Worm (Caenorhabditis elegans) whole organism, L1 larva: ENCODE results near the gene F53F4.11.
A peak's percentile ranks its signal among the peaks of the same experiment; 100 is the strongest.

Source experiments
- C04F5.9 ChIP-seq: sonication (generic microtip); optimal IDR thresholded peaks from 2 replicates; lab custom pipeline; 2016; ENCODE audit warnings: missing genetic modification characterization, missing compliant biosample characterization
- ama-1 ChIP-seq: fragments of 150-350 bp; optimal IDR thresholded peaks from 2 replicates; lab custom pipeline; 2014
- blmp-1 ChIP-seq: fragments of 150-350 bp; optimal IDR thresholded peaks from 2 replicates; lab custom pipeline; 2014; ENCODE audit warnings: missing biosample characterization, missing genetic modification characterization
- ceh-8 ChIP-seq: fragments of 200-800 bp; sonication (Bioruptor generic); optimal IDR thresholded peaks from 2 replicates; lab custom pipeline; 2018; ENCODE audit warnings: mild to moderate bottlenecking, missing genetic modification characterization, moderate library complexity, missing compliant biosample characterization
- ceh-88 ChIP-seq: fragments of 200-800 bp; sonication (Bioruptor generic); IDR thresholded peaks from 2 replicates; pipeline ENCODE4 v1.3.6; 2022; ENCODE audit warnings: missing genetic modification characterization, missing compliant biosample characterization
- ces-1 ChIP-seq: fragments of 150-350 bp; optimal IDR thresholded peaks from 2 replicates; lab custom pipeline; 2014; ENCODE audit warnings: missing biosample characterization, missing genetic modification reagents, missing genetic modification characterization
- dpl-1 ChIP-seq, 3 experiments: fragments of 150-350 bp in 2 of 3; sonication (generic microtip) in 1 of 3; optimal IDR thresholded peaks; 2 replicates each; lab custom pipeline; 2014 to 2017; ENCODE audit warnings: missing biosample characterization in 3 of 3, missing genetic modification characterization in 3 of 3, missing genetic modification reagents in 3 of 3
- dsc-1 ChIP-seq: sonication (generic microtip); optimal IDR thresholded peaks from 2 replicates; lab custom pipeline; 2016; ENCODE audit warnings: mild to moderate bottlenecking, missing genetic modification characterization, missing compliant biosample characterization
- efl-1 ChIP-seq, 4 experiments: fragments of 150-350 bp; optimal IDR thresholded peaks in 3 of 4; peaks in 1 of 4; 1 replicate in 1 of 4; 2 replicates in 3 of 4; lab custom pipeline; 2014; ENCODE audit warnings: missing biosample characterization in 2 of 4, missing genetic modification characterization in 2 of 4, missing genetic modification reagents in 2 of 4
- efl-3 ChIP-seq: fragments of 200-800 bp; sonication (Bioruptor generic); optimal IDR thresholded peaks from 2 replicates; lab custom pipeline; 2018; ENCODE audit warnings: mild to moderate bottlenecking, missing genetic modification characterization, missing compliant biosample characterization
- egl-13 ChIP-seq: sonication (generic microtip); optimal IDR thresholded peaks from 2 replicates; lab custom pipeline; 2016; ENCODE audit warnings: missing genotype, missing genetic modification reagents, missing genetic modification characterization, missing compliant biosample characterization
- egl-27 ChIP-seq, 2 experiments: fragments of 150-350 bp in 1 of 2; sonication (generic microtip); optimal IDR thresholded peaks; 3 replicates each; lab custom pipeline; 2017 to 2018; ENCODE audit warnings: missing biosample characterization in 2 of 2, missing genetic modification characterization in 2 of 2, missing genetic modification reagents in 2 of 2
- elt-2 ChIP-seq: sonication (generic microtip); optimal IDR thresholded peaks from 2 replicates; lab custom pipeline; 2016; ENCODE audit warnings: missing genetic modification characterization, mild to moderate bottlenecking, inconsistent platforms, missing compliant biosample characterization, missing genetic modification reagents
- elt-3 ChIP-seq, 6 experiments: fragments of 150-350 bp in 1 of 6; sonication (generic microtip); optimal IDR thresholded peaks; 2 replicates each; lab custom pipeline; 2017 to 2018; ENCODE audit warnings: missing biosample characterization in 6 of 6, missing genetic modification characterization in 6 of 6, inconsistent platforms in 1 of 6
- ets-5 ChIP-seq: fragments of 200-800 bp; sonication (Bioruptor generic); IDR thresholded peaks from 2 replicates; pipeline ENCODE4 v1.3.6; 2022; ENCODE audit warnings: missing genetic modification characterization, missing compliant biosample characterization
- fkh-10 ChIP-seq: sonication (generic microtip); optimal IDR thresholded peaks from 2 replicates; lab custom pipeline; 2017; ENCODE audit warnings: missing biosample characterization, missing genetic modification reagents, missing genetic modification characterization
- fkh-4 ChIP-seq: sonication (generic microtip); optimal IDR thresholded peaks from 2 replicates; lab custom pipeline; 2016; ENCODE audit warnings: missing compliant biosample characterization, missing genetic modification characterization, borderline replicate concordance
- hlh-4 ChIP-seq: sonication (generic microtip); optimal IDR thresholded peaks from 2 replicates; lab custom pipeline; 2016; ENCODE audit warnings: mild to moderate bottlenecking, missing genetic modification characterization, missing compliant biosample characterization
- hpl-2 ChIP-seq: fragments of 150-350 bp; optimal IDR thresholded peaks from 2 replicates; lab custom pipeline; 2014; ENCODE audit warnings: missing biosample characterization, missing genetic modification reagents, missing genetic modification characterization
- isw-1 ChIP-seq: fragments of 200-800 bp; sonication (Bioruptor generic); IDR thresholded peaks from 2 replicates; pipeline ENCODE4 v1.3.6; 2022; ENCODE audit warnings: missing genetic modification characterization, missing compliant biosample characterization
- jun-1 ChIP-seq: fragments of 150-350 bp; optimal IDR thresholded peaks from 2 replicates; lab custom pipeline; 2014; ENCODE audit warnings: missing biosample characterization, missing genetic modification reagents, missing genetic modification characterization
- lin-14 ChIP-seq: fragments of 200-800 bp; sonication (Bioruptor generic); optimal IDR thresholded peaks from 2 replicates; lab custom pipeline; 2018; ENCODE audit warnings: mild to moderate bottlenecking, missing genetic modification characterization, moderate library complexity, missing compliant biosample characterization
- lin-35 ChIP-seq, 2 experiments: fragments of 150-350 bp; optimal IDR thresholded peaks; 2 replicates each; lab custom pipeline; 2014; ENCODE audit warnings: missing biosample characterization in 2 of 2, missing genetic modification characterization in 2 of 2, missing genetic modification reagents in 2 of 2
- lin-39 ChIP-seq: fragments of 150-350 bp; optimal IDR thresholded peaks from 2 replicates; lab custom pipeline; 2014; ENCODE audit warnings: missing biosample characterization, missing genetic modification reagents, missing genetic modification characterization
- lir-3 ChIP-seq: sonication (generic microtip); optimal IDR thresholded peaks from 2 replicates; lab custom pipeline; 2016; ENCODE audit warnings: mild to moderate bottlenecking, missing genetic modification characterization, moderate library complexity, missing compliant biosample characterization; ENCODE audit not compliant: poor library complexity
- lsy-2 ChIP-seq, 2 experiments: fragments of 150-350 bp; optimal IDR thresholded peaks; 2 replicates each; lab custom pipeline; 2014; ENCODE audit warnings: missing biosample characterization in 2 of 2, missing genetic modification characterization in 2 of 2
- mdl-1 ChIP-seq, 2 experiments: fragments of 150-350 bp; optimal IDR thresholded peaks; 2 replicates each; lab custom pipeline; 2014 to 2017; ENCODE audit warnings: missing biosample characterization in 2 of 2, missing genetic modification characterization in 2 of 2, inconsistent platforms in 1 of 2
- mef-2 ChIP-seq: fragments of 150-350 bp; optimal IDR thresholded peaks from 2 replicates; lab custom pipeline; 2014; ENCODE audit warnings: missing biosample characterization, missing genetic modification characterization
- nhr-11 ChIP-seq: fragments of 150-350 bp; optimal IDR thresholded peaks from 2 replicates; lab custom pipeline; 2014; ENCODE audit warnings: missing biosample characterization, missing genetic modification characterization
- nhr-19 ChIP-seq: fragments of 200-800 bp; sonication (Bioruptor generic); conservative IDR thresholded peaks from 2 replicates; pipeline ENCODE4 v1.3.6; 2022; ENCODE audit warnings: missing genetic modification characterization, missing compliant biosample characterization
- nhr-20 ChIP-seq: sonication (generic microtip); optimal IDR thresholded peaks from 2 replicates; lab custom pipeline; 2016; ENCODE audit warnings: mild to moderate bottlenecking, missing genetic modification characterization, missing compliant biosample characterization
- nhr-237 ChIP-seq: fragments of 150-350 bp; optimal IDR thresholded peaks from 2 replicates; lab custom pipeline; 2014; ENCODE audit warnings: missing biosample characterization, missing genetic modification characterization
- nhr-71 ChIP-seq: sonication (generic microtip); optimal IDR thresholded peaks from 2 replicates; lab custom pipeline; 2016; ENCODE audit warnings: mild to moderate bottlenecking, missing genetic modification characterization, moderate library complexity, missing compliant biosample characterization
- nhr-77 ChIP-seq: fragments of 150-350 bp; optimal IDR thresholded peaks from 2 replicates; lab custom pipeline; 2014; ENCODE audit warnings: missing biosample characterization, missing genetic modification characterization
- nhr-84 ChIP-seq: sonication (generic microtip); optimal IDR thresholded peaks from 2 replicates; lab custom pipeline; 2017; ENCODE audit warnings: missing biosample characterization, missing genetic modification characterization
- skn-1 ChIP-seq: fragments of 150-350 bp; optimal IDR thresholded peaks from 2 replicates; lab custom pipeline; 2014; ENCODE audit warnings: missing biosample characterization, missing genetic modification characterization
- snu-23 ChIP-seq: sonication (generic microtip); optimal IDR thresholded peaks from 2 replicates; lab custom pipeline; 2016; ENCODE audit warnings: missing genetic modification characterization, missing compliant biosample characterization
- sox-4 ChIP-seq: sonication (generic microtip); optimal IDR thresholded peaks from 2 replicates; lab custom pipeline; 2016; ENCODE audit warnings: missing genetic modification characterization, missing compliant biosample characterization
- sptf-1 ChIP-seq: fragments of 150-350 bp; optimal IDR thresholded peaks from 2 replicates; lab custom pipeline; 2014; ENCODE audit warnings: missing biosample characterization, missing genetic modification characterization
- sup-37 ChIP-seq: fragments of 200-800 bp; sonication (Bioruptor generic); optimal IDR thresholded peaks from 2 replicates; lab custom pipeline; 2018; ENCODE audit warnings: mild to moderate bottlenecking, missing genetic modification characterization, missing compliant biosample characterization
- swsn-7 ChIP-seq: sonication (generic microtip); optimal IDR thresholded peaks from 2 replicates; lab custom pipeline; 2016; ENCODE audit warnings: missing genetic modification characterization, missing compliant biosample characterization
- tbx-2 ChIP-seq: sonication (generic microtip); optimal IDR thresholded peaks from 2 replicates; lab custom pipeline; 2016; ENCODE audit warnings: missing genetic modification characterization, missing compliant biosample characterization
- tlp-1 ChIP-seq: fragments of 150-350 bp; optimal IDR thresholded peaks from 2 replicates; lab custom pipeline; 2014; ENCODE audit warnings: missing biosample characterization, missing genetic modification characterization
- unc-30 ChIP-seq: sonication (generic microtip); optimal IDR thresholded peaks from 2 replicates; lab custom pipeline; 2017; ENCODE audit warnings: missing biosample characterization, missing genetic modification characterization
- unc-62 ChIP-seq: fragments of 150-350 bp; optimal IDR thresholded peaks from 2 replicates; lab custom pipeline; 2014; ENCODE audit warnings: missing biosample characterization, missing genetic modification reagents, missing genetic modification characterization
- unc-86 ChIP-seq: sonication (generic microtip); optimal IDR thresholded peaks from 2 replicates; lab custom pipeline; 2016; ENCODE audit warnings: missing genetic modification characterization, missing compliant biosample characterization
- vab-15 ChIP-seq: sonication (generic microtip); optimal IDR thresholded peaks from 2 replicates; lab custom pipeline; 2017; ENCODE audit warnings: missing genotype, mild to moderate bottlenecking, missing genetic modification characterization, missing compliant biosample characterization
- zip-4 ChIP-seq: fragments of 200-800 bp; sonication (Bioruptor generic); optimal IDR thresholded peaks from 2 replicates; lab custom pipeline; 2018; ENCODE audit warnings: mild to moderate bottlenecking, missing genetic modification characterization, moderate library complexity, missing compliant biosample characterization
- ztf-4 ChIP-seq: fragments of 150-350 bp; optimal IDR thresholded peaks from 2 replicates; lab custom pipeline; 2014; ENCODE audit warnings: missing biosample characterization, missing genetic modification characterization

The F53F4.11 gene

ce11 chrV:13664340-13664916 is 40.1 kb upstream of the F53F4.11 start (continued):
- TF ChIP-seq swsn-7 (tag; lab: Kevin White, UChicago) (peak; percentile 3), nhr-237 (no peak), jun-1 (tag; lab: Kevin White, UChicago) (peak; percentile 10)
- TF ChIP-seq, all 84 proteins: peak for 19

ce11 chrV:13660660-13661325 is 36.5 kb upstream of the F53F4.11 start, which contains the start of gene letm-1:
TSS of gene letm-1 (plus strand) at chrV:13661257.
- peak; percentile 50 for TF ChIP-seq lin-14
- TF ChIP-seq fkh-4 (tag; lab: Kevin White, UChicago) = no peak
- TF ChIP-seq tlp-1 = no peak
- peak; percentile 67 for TF ChIP-seq nhr-71
- TF ChIP-seq unc-86 (tag; lab: Kevin White, UChicago) = no peak
- TF ChIP-seq efl-1 (optimal IDR thresholded peaks at IDR 0.05; lab: Kevin White, UChicago) = no peak
- TF ChIP-seq efl-1 (GFP tag; optimal IDR thresholded peaks at IDR 0.05 in 1 of 2; lab: Kevin White, UChicago) = no peak
- TF ChIP-seq hpl-2 (GFP tag; lab: Kevin White, UChicago) = no peak
- no peak for TF ChIP-seq C04F5.9 (tag; lab: Kevin White, UChicago)
- peak; percentile 17 to 54 for TF ChIP-seq lin-35 (GFP tag; optimal IDR thresholded peaks at IDR 0.05; lab: Kevin White, UChicago)
- TF ChIP-seq mef-2 (tag; lab: Kevin White, UChicago) = no peak
- TF ChIP-seq skn-1 = no peak
- peak; percentile 39 for TF ChIP-seq snu-23
- no peak for TF ChIP-seq ets-5 (GFP tag; lab: Robert Waterston, UW)
- no peak for TF ChIP-seq efl-3 (GFP tag; lab: Kevin White, UChicago)
- no peak for TF ChIP-seq egl-13 (tag; lab: Kevin White, UChicago)
- TF ChIP-seq nhr-77 = no peak
- no peak for TF ChIP-seq ceh-8 (GFP tag; lab: Kevin White, UChicago)
- peak in 1 of 2 experiments; percentile 48 for TF ChIP-seq mdl-1 (tag; optimal IDR thresholded peaks at IDR 0.05; lab: Kevin White, UChicago)
- no peak for TF ChIP-seq lin-39
- no peak for TF ChIP-seq lir-3 (tag; lab: Kevin White, UChicago)
- peak; percentile 40 for TF ChIP-seq zip-4 (GFP tag; lab: Kevin White, UChicago)
- no peak for TF ChIP-seq ces-1 (GFP tag; lab: Kevin White, UChicago)
- peak; percentile 2 for TF ChIP-seq elt-2 (tag; lab: Kevin White, UChicago)
- TF ChIP-seq dpl-1 (GFP tag; optimal IDR thresholded peaks at IDR 0.05; lab: Kevin White, UChicago) = peak in 2 of 3 experiments; percentile 9 to 38
- no peak for TF ChIP-seq ceh-88 (GFP tag; lab: Robert Waterston, UW)
- no peak for TF ChIP-seq dsc-1
- TF ChIP-seq sptf-1 (tag; lab: Kevin White, UChicago) = no peak
- peak; percentile 52 for TF ChIP-seq nhr-20 (tag; lab: Kevin White, UChicago)
- TF ChIP-seq sup-37 (GFP tag; lab: Kevin White, UChicago) = no peak
- no peak for TF ChIP-seq tbx-2 (tag; lab: Kevin White, UChicago)
- TF ChIP-seq nhr-19 (GFP tag; lab: Robert Waterston, UW) = peak; percentile 46
- no peak for TF ChIP-seq nhr-11 (tag; lab: Kevin White, UChicago)
- no peak for TF ChIP-seq jun-1 (tag; lab: Kevin White, UChicago)
- no peak for TF ChIP-seq isw-1 (GFP tag; lab: Robert Waterston, UW)
- no peak for TF ChIP-seq ama-1 (lab: Kevin White, UChicago)
- no peak for TF ChIP-seq unc-30 (tag; lab: Kevin White, UChicago)
- peak; percentile 17 for TF ChIP-seq blmp-1 (tag; lab: Kevin White, UChicago)
- TF ChIP-seq vab-15 = no peak
- TF ChIP-seq egl-27 (tag; optimal IDR thresholded peaks at IDR 0.05; lab: Kevin White, UChicago) = no peak
- TF ChIP-seq hlh-4 (tag; lab: Kevin White, UChicago) = no peak
- TF ChIP-seq sox-4 (tag; lab: Kevin White, UChicago) = no peak
- TF ChIP-seq nhr-84 (tag; lab: Kevin White, UChicago) = no peak
- TF ChIP-seq fkh-10 (GFP tag; lab: Kevin White, UChicago) = no peak
- peak in 1 of 2 experiments; percentile 12 for TF ChIP-seq lsy-2 (tag; optimal IDR thresholded peaks at IDR 0.05; lab: Kevin White, UChicago)
- peak in 1 of 6 experiments; percentile 12 for TF ChIP-seq elt-3 (tag; optimal IDR thresholded peaks at IDR 0.05; lab: Kevin White, UChicago)
- no peak for TF ChIP-seq ztf-4 (tag; lab: Kevin White, UChicago)
- no peak for TF ChIP-seq unc-62 (GFP tag; lab: Kevin White, UChicago)
- no peak for TF ChIP-seq nhr-237
